Worm (Caenorhabditis elegans) whole organism, young adult: ENCODE data around the gene srh-40.

Source experiments
- B0019.2 ChIP-seq: fragments of 200-800 bp; sonication (Bioruptor generic); conservative IDR thresholded peaks from 2 replicates; pipeline ENCODE4 v1.3.6; 2022; ENCODE audit warnings: missing genetic modification reagents, missing genetic modification characterization, missing compliant biosample characterization
- K11D2.4 ChIP-seq: fragments of 200-800 bp; sonication (Bioruptor generic); IDR thresholded peaks from 2 replicates; pipeline ENCODE4 v1.3.6; 2022; ENCODE audit warnings: missing genetic modification reagents, missing genetic modification characterization, missing compliant biosample characterization
- T07F8.4 ChIP-seq: sonication (generic microtip); optimal IDR thresholded peaks from 2 replicates; lab custom pipeline; 2016; ENCODE audit warnings: mild to moderate bottlenecking, missing genetic modification characterization, moderate library complexity, missing compliant biosample characterization
- Y53G8AR.9 ChIP-seq: fragments of 200-800 bp; sonication (Bioruptor generic); conservative IDR thresholded peaks from 2 replicates; pipeline ENCODE4 v1.3.6; 2022; ENCODE audit warnings: missing genetic modification reagents, missing genetic modification characterization, missing compliant biosample characterization
- aptf-2 ChIP-seq: fragments of 200-800 bp; sonication (Bioruptor generic); conservative IDR thresholded peaks from 2 replicates; pipeline ENCODE4 v1.3.6; 2022; ENCODE audit warnings: missing genetic modification reagents, missing genetic modification characterization, missing compliant biosample characterization
- attf-3 ChIP-seq: fragments of 200-800 bp; sonication (Bioruptor generic); conservative IDR thresholded peaks from 2 replicates; pipeline ENCODE4 v1.3.6; 2022; ENCODE audit warnings: missing genetic modification reagents, missing genetic modification characterization, missing compliant biosample characterization
- attf-5 ChIP-seq: fragments of 200-800 bp; sonication (Bioruptor generic); optimal IDR thresholded peaks from 2 replicates; lab custom pipeline; 2018; ENCODE audit warnings: mild to moderate bottlenecking, missing genetic modification characterization, missing compliant biosample characterization
- attf-6 ChIP-seq: fragments of 200-800 bp; sonication (Bioruptor generic); IDR thresholded peaks from 2 replicates; pipeline ENCODE4 v1.3.6; 2022; ENCODE audit warnings: missing genetic modification reagents, missing genetic modification characterization, missing compliant biosample characterization
- cebp-2 ChIP-seq: fragments of 200-800 bp; sonication (Bioruptor generic); IDR thresholded peaks from 2 replicates; pipeline ENCODE4 v1.3.6; 2022; ENCODE audit warnings: missing genetic modification characterization, missing compliant biosample characterization
- ceh-100 ChIP-seq: fragments of 200-800 bp; sonication (Bioruptor generic); IDR thresholded peaks from 2 replicates; pipeline ENCODE4 v1.3.6; 2022; ENCODE audit warnings: missing genetic modification reagents, missing genetic modification characterization, missing compliant biosample characterization
- ceh-58 ChIP-seq: fragments of 200-800 bp; sonication (Bioruptor generic); IDR thresholded peaks from 2 replicates; pipeline ENCODE4 v1.3.6; 2022; ENCODE audit warnings: missing genetic modification characterization, missing compliant biosample characterization
- ceh-91 ChIP-seq: fragments of 200-800 bp; sonication (Bioruptor generic); IDR thresholded peaks from 2 replicates; pipeline ENCODE4 v1.3.6; 2022; ENCODE audit warnings: missing genetic modification reagents, missing genetic modification characterization, missing compliant biosample characterization
- dox-1 ChIP-seq: fragments of 200-800 bp; sonication (Bioruptor generic); IDR thresholded peaks from 2 replicates; pipeline ENCODE4 v1.3.6; 2022; ENCODE audit warnings: missing genetic modification reagents, missing genetic modification characterization, missing compliant biosample characterization
- dpff-1 ChIP-seq: sonication (generic microtip); optimal IDR thresholded peaks from 2 replicates; lab custom pipeline; 2017; ENCODE audit warnings: mild to moderate bottlenecking, missing genetic modification characterization, missing compliant biosample characterization
- ekl-4 ChIP-seq: fragments of 200-800 bp; sonication (Bioruptor generic); IDR thresholded peaks from 2 replicates; pipeline ENCODE4 v1.3.6; 2022; ENCODE audit warnings: missing genetic modification reagents, missing genetic modification characterization, missing compliant biosample characterization
- gei-17 ChIP-seq: fragments of 200-800 bp; sonication (Bioruptor generic); optimal IDR thresholded peaks from 2 replicates; lab custom pipeline; 2018; ENCODE audit warnings: mild to moderate bottlenecking, missing genetic modification characterization, missing compliant biosample characterization
- hlh-12 ChIP-seq: sonication (generic microtip); optimal IDR thresholded peaks from 2 replicates; lab custom pipeline; 2016; ENCODE audit warnings: missing genetic modification characterization, missing compliant biosample characterization
- hmg-1.2 ChIP-seq: fragments of 200-800 bp; sonication (Bioruptor generic); IDR thresholded peaks from 2 replicates; pipeline ENCODE4 v1.3.6; 2022; ENCODE audit warnings: missing genetic modification reagents, missing genetic modification characterization, missing compliant biosample characterization
- lin-26 ChIP-seq: fragments of 200-800 bp; sonication (Bioruptor generic); IDR thresholded peaks from 2 replicates; pipeline ENCODE4 v1.3.6; 2022; ENCODE audit warnings: missing genetic modification reagents, missing genetic modification characterization, missing compliant biosample characterization
- lin-35 ChIP-seq, 3 experiments: fragments of 150-350 bp in 2 of 3; sonication (generic microtip) in 1 of 3; optimal IDR thresholded peaks; 2 replicates each; lab custom pipeline; 2014 to 2018; ENCODE audit warnings: missing biosample characterization in 3 of 3, missing genetic modification characterization in 3 of 3, missing genetic modification reagents in 3 of 3
- madf-10 ChIP-seq: sonication (generic microtip); optimal IDR thresholded peaks from 2 replicates; lab custom pipeline; 2016; ENCODE audit warnings: mild to moderate bottlenecking, missing genetic modification characterization, missing compliant biosample characterization
- madf-3 ChIP-seq: fragments of 200-800 bp; sonication (Bioruptor generic); IDR thresholded peaks from 2 replicates; pipeline ENCODE4 v1.3.6; 2022; ENCODE audit warnings: missing genetic modification reagents, missing genetic modification characterization, missing compliant biosample characterization
- madf-6 ChIP-seq: fragments of 200-800 bp; sonication (Bioruptor generic); IDR thresholded peaks from 2 replicates; pipeline ENCODE4 v1.3.6; 2022; ENCODE audit warnings: missing genetic modification reagents, missing genetic modification characterization, missing compliant biosample characterization
- mcd-1 ChIP-seq: fragments of 200-800 bp; sonication (Bioruptor generic); IDR thresholded peaks from 2 replicates; pipeline ENCODE4 v1.3.6; 2022; ENCODE audit warnings: missing genetic modification reagents, missing genetic modification characterization, missing compliant biosample characterization
- mel-28 ChIP-seq: sonication (generic microtip); optimal IDR thresholded peaks from 2 replicates; lab custom pipeline; 2016; ENCODE audit warnings: borderline replicate concordance, mild to moderate bottlenecking, missing genetic modification characterization, missing compliant biosample characterization
- nhr-80 ChIP-seq: sonication (generic microtip); optimal IDR thresholded peaks from 2 replicates; lab custom pipeline; 2016; ENCODE audit warnings: missing genetic modification characterization, missing compliant biosample characterization
- pbrm-1 ChIP-seq: fragments of 200-800 bp; sonication (Bioruptor generic); IDR thresholded peaks from 2 replicates; pipeline ENCODE4 v1.3.6; 2022; ENCODE audit warnings: missing genetic modification reagents, missing genetic modification characterization, missing compliant biosample characterization
- pha-4 ChIP-seq: fragments of 150-350 bp; sonication (generic microtip); optimal IDR thresholded peaks from 2 replicates; lab custom pipeline; 2014; ENCODE audit warnings: missing biosample characterization, missing genetic modification reagents, missing genetic modification characterization
- sdz-38 ChIP-seq: sonication (generic microtip); optimal IDR thresholded peaks from 2 replicates; lab custom pipeline; 2016; ENCODE audit warnings: missing genotype, missing genetic modification characterization, missing compliant biosample characterization
- sptf-2 ChIP-seq: fragments of 200-800 bp; sonication (Bioruptor generic); optimal IDR thresholded peaks from 2 replicates; lab custom pipeline; 2018; ENCODE audit warnings: mild to moderate bottlenecking, missing genetic modification characterization, missing compliant biosample characterization
- tbx-9 ChIP-seq: sonication (generic microtip); optimal IDR thresholded peaks from 2 replicates; lab custom pipeline; 2016; ENCODE audit warnings: borderline replicate concordance, missing genetic modification characterization, inconsistent platforms, missing compliant biosample characterization
- unc-62 ChIP-seq: fragments of 150-350 bp; optimal IDR thresholded peaks from 2 replicates; lab custom pipeline; 2014; ENCODE audit warnings: missing biosample characterization, missing genetic modification reagents, missing genetic modification characterization
- xnd-1 ChIP-seq: sonication (generic microtip); optimal IDR thresholded peaks from 2 replicates; lab custom pipeline; 2016; ENCODE audit warnings: missing genotype, missing genetic modification reagents, missing genetic modification characterization, missing compliant biosample characterization
- zim-3 ChIP-seq: sonication (generic microtip); optimal IDR thresholded peaks from 2 replicates; lab custom pipeline; 2017; ENCODE audit warnings: mild to moderate bottlenecking, missing genetic modification characterization, moderate library complexity, missing compliant biosample characterization
- ztf-25 ChIP-seq: fragments of 200-800 bp; sonication (Bioruptor generic); IDR thresholded peaks from 2 replicates; pipeline ENCODE4 v1.3.6; 2022; ENCODE audit warnings: missing genetic modification reagents, missing genetic modification characterization, missing compliant biosample characterization
- ztf-28 ChIP-seq: fragments of 200-800 bp; sonication (Bioruptor generic); IDR thresholded peaks from 2 replicates; pipeline ENCODE4 v1.3.6; 2022; ENCODE audit warnings: missing genetic modification reagents, missing genetic modification characterization, missing compliant biosample characterization
- ztf-6 ChIP-seq: fragments of 200-800 bp; sonication (Bioruptor generic); IDR thresholded peaks from 2 replicates; pipeline ENCODE4 v1.3.6; 2022; ENCODE audit warnings: missing genetic modification reagents, missing genetic modification characterization, missing compliant biosample characterization

The srh-40 gene

ce11 chrIII:6627876-6628275, 17.3 kb downstream of the srh-40 start:
- TF ChIP-seq mcd-1 (GFP tag; lab: Robert Waterston, UW) = peak; percentile 51; the same call in 1 of the 2 replicates

DNA sequence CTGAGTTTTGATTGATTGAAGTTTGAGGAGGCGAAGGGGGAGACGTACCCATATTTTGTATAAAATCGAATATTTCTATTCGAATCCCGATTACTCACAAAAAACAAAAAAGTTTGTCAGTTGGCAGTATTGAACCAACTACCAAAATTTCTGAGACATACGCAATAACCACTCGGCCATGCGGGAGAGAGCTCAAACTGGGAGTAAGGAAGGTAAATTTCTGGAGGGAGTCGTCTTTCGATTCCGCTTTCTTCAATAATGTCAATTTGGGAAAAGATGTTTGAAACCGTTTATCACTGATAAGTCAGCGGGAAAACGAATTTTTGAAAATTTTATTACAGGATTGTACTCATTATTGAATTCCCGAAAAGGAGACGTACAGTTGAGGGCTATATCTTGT, 18.1 kb downstream of the srh-40 start:
- peak; percentile 32; the same call in 1 of the 2 replicates for TF ChIP-seq mcd-1 (GFP tag; lab: Robert Waterston, UW)
- peak; percentile 20; the same call in 1 of the 2 replicates for TF ChIP-seq hmg-1.2 (GFP tag; lab: Robert Waterston, UW)
- TF ChIP-seq ceh-100 (GFP tag; lab: Robert Waterston, UW) = 0 out of 2 replicates have a peak, but pooled peaks have one; percentile 17
- TF ChIP-seq cebp-2 (GFP tag; lab: Robert Waterston, UW) = 0 out of 2 replicates have a peak, but pooled peaks have one; percentile 69
- TF ChIP-seq ztf-25 (GFP tag; lab: Robert Waterston, UW) = 0 out of 2 replicates have a peak, but pooled peaks have one; percentile 14
- 0 out of 2 replicates have a peak, but pooled peaks have one; percentile 19 for TF ChIP-seq dox-1
- TF ChIP-seq lin-26 (GFP tag; lab: Robert Waterston, UW) = peak; percentile 65; the same call in 1 of the 2 replicates
- TF ChIP-seq madf-6 (GFP tag; lab: Robert Waterston, UW) = peak; percentile 37

ce11 chrIII:6639028-6639427, 28.4 kb downstream of the srh-40 start:
- TF ChIP-seq ceh-58 (GFP tag; lab: Robert Waterston, UW) = no peak
- TF ChIP-seq pbrm-1 (GFP tag; lab: Robert Waterston, UW) = no peak
- TF ChIP-seq gei-17 = no peak
- no peak for TF ChIP-seq unc-62 (GFP tag; lab: Kevin White, UChicago)
- TF ChIP-seq sdz-38 (tag; lab: Kevin White, UChicago) = no peak
- no peak for TF ChIP-seq attf-6
- TF ChIP-seq madf-3 = no peak
- no peak for TF ChIP-seq nhr-80

DNA sequence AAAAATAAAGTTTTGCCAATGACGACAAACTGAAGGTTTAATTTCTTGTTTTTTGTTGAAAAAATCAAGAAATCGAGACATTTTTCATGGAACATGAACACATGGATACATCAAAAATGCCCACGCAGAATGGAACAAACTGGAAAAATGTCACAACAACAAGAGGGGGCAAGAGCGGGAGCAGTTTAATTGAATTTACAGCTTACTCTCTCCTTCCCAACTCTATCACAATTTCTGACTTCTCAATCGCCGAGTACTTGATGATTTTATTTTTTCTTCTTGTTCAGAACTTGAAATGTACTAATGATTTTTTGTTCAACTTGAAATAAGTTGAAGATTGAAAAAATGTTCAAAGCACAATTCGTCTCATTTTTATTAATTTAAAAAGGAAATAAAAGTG, 34.7 kb downstream of the srh-40 start:
- TF ChIP-seq T07F8.4 (tag; lab: Kevin White, UChicago) (no peak), K11D2.4 (GFP tag; lab: Robert Waterston, UW) (no peak), xnd-1 (tag; lab: Kevin White, UChicago) (no peak), Y53G8AR.9 (GFP tag; lab: Robert Waterston, UW) (no peak), aptf-2 (GFP tag; lab: Robert Waterston, UW) (no peak), zim-3 (no peak), pha-4 (tag; lab: Kevin White, UChicago) (no peak), ekl-4 (GFP tag; lab: Robert Waterston, UW) (no peak), attf-3 (GFP tag; lab: Robert Waterston, UW) (no peak), hlh-12 (tag; lab: Kevin White, UChicago) (no peak), tbx-9 (tag; lab: Kevin White, UChicago) (no peak), madf-10 (no peak), ztf-28 (GFP tag; lab: Robert Waterston, UW) (no peak), mel-28 (no peak), dpff-1 (no peak), B0019.2 (no peak), cebp-2 (GFP tag; lab: Robert Waterston, UW) (no peak)

DNA sequence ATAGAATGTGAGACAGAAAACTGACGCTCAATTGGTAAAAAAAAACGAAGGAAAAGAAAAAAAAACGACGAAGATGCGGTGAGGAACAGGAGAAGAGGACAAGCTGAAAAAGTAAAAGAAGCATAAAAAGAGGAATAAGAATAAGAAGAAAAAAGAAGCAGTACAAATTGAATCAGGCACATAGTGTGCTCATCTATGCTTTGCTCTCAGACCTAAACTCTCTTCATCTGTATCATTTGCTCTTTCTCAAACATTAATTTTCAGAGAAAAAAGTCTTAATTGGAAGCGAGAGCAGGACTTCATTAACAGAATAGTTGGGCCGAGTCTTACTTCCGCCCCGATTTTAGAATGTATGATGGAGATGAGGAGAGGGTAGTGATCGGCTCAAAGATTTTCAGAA, 36.3 kb downstream of the srh-40 start:
- TF ChIP-seq lin-35 (GFP tag; optimal IDR thresholded peaks at IDR 0.05; lab: Kevin White, UChicago) = peak in 1 of 3 experiments; percentile 17
- no peak for TF ChIP-seq attf-5 (GFP tag; lab: Kevin White, UChicago)
- TF ChIP-seq sdz-38 (tag; lab: Kevin White, UChicago) = no peak
- TF ChIP-seq ztf-6 (GFP tag; lab: Robert Waterston, UW) = no peak
- TF ChIP-seq sptf-2 (GFP tag; lab: Kevin White, UChicago) = no peak
- no peak for TF ChIP-seq ceh-91 (GFP tag; lab: Robert Waterston, UW)
